Fruit fly (Drosophila melanogaster): ENCODE data around the gene CenG1A.

DNA sequence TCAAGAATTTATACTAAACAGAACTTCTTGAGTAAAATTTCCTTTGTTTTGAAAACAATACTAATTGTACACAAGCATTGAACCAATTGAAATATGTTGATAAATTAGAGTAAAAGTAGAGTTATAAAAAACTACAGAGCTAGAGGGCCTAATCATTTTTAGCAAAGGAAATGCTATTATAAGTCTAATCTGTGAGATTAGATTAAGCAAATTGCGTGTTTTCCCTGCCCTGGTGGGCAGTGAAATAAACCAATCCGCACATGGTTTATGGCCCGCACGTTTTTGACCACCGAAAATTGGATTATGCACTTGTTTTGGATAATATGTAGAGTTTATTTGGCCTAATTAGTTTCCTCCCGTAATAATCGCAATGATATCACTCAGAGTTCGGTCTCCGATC lies 7.2 kb downstream of the CenG1A start:
- TF ChIP-seq Eip74EF (GFP tag; optimal IDR thresholded peaks at IDR 0.05) (no peak), ken (GFP tag; IDR thresholded peaks at IDR 0.05) (no peak), fd3F (GFP tag; optimal IDR thresholded peaks at IDR 0.05) (no peak), CG31224 (GFP tag; IDR thresholded peaks at IDR 0.05) (no peak), Hr3 (GFP tag; optimal IDR thresholded peaks at IDR 0.05) (no peak), bab2 (GFP tag; optimal IDR thresholded peaks at IDR 0.05) (no peak), Gsc (GFP tag; IDR thresholded peaks at IDR 0.05) (no peak), tin (GFP tag; optimal IDR thresholded peaks at IDR 0.05) (no peak), sd (tag; optimal IDR thresholded peaks at IDR 0.05) (no peak), CG12769 (tag; optimal IDR thresholded peaks at IDR 0.05) (no peak)

Data from whole organism, embryonic.